Fruit fly (Drosophila melanogaster): Measurements from ENCODE around the gene MRP.

DNA sequence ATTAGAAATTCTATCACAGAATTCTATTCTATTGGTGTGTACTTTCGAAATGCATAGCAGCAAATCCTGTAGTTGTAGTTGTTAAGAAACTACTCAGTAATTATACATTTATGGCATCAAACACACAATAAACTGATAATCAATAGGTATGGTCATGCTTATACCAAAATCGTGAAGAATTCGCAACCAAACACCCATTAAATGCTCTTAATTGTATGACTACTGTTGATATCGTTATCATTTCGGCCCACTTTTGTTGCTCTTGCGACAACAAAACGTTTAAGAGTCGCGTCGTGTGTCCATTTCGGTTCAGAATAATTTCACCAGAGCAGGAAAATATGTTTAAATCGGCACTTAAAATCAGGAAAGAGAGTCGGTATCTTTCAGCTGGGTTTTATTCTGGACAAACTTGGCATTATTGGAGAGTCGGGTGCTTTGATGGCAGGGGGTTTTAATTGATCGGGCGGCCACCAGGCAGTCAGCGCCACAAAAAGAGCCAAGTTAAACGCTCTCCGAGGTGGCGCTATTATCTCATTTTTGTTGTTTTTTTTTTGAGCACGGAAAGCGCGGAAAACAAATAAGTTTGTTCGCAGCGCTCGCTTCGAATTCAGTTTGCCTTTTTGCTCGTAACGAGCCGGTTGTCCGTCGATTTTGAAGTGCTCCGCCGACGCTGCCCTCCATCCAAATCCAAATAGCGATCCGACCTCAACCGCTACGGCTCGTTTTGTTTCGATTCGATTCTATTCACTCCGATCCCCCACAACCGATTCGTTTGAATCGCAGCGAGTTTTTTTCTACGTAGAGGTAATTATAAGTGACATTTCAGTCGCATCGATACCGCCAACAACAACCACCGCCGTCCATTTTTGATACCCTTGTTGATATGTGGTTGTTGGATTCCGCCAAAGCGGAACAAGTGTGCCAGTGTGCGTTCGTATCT is at the start of gene MRP:
- TF ChIP-seq EcR (GFP tag; optimal IDR thresholded peaks at IDR 0.05) (no peak), psq (optimal IDR thresholded peaks at IDR 0.05) (no peak), usp (GFP tag; optimal IDR thresholded peaks at IDR 0.05) (no peak), pan (optimal IDR thresholded peaks at IDR 0.05) (no peak), CG8478 (optimal IDR thresholded peaks at IDR 0.05) (no peak)

Measured in whole organism.